Fruit fly (Drosophila melanogaster) whole organism, embryonic: ENCODE measurements around the gene drpr.

Experiments
- Asciz ChIP-seq: fragments of 200-800 bp; sonication (Bioruptor generic); optimal IDR thresholded peaks from 2 replicates; lab custom pipeline; 2017; ENCODE audit warnings: missing biosample characterization, mild to moderate bottlenecking, missing genetic modification characterization, missing genetic modification reagents
- B-H2 ChIP-seq: fragments of 200-800 bp; sonication (Bioruptor generic); optimal IDR thresholded peaks from 2 replicates; lab custom pipeline; 2018; ENCODE audit warnings: missing biosample characterization, mild to moderate bottlenecking, missing genetic modification characterization
- Blimp-1 ChIP-seq: fragments of 200-800 bp; sonication (Bioruptor generic); optimal IDR thresholded peaks from 3 replicates; lab custom pipeline; 2018; ENCODE audit warnings: missing biosample characterization, missing genetic modification characterization, mild to moderate bottlenecking, moderate library complexity, missing genetic modification reagents
- CG10565 ChIP-seq: fragments of 200-800 bp; sonication (Bioruptor generic); optimal IDR thresholded peaks from 3 replicates; lab custom pipeline; 2016; ENCODE audit warnings: missing biosample characterization, mild to moderate bottlenecking, missing genetic modification characterization
- CG11247 ChIP-seq: fragments of 200-800 bp; sonication (Bioruptor generic); IDR thresholded peaks from 2 replicates; pipeline ENCODE4 v1.3.6; 2022; ENCODE audit warnings: missing biosample characterization, missing genetic modification characterization
- CG12236 ChIP-seq: fragments of 200-800 bp; sonication (Bioruptor generic); optimal IDR thresholded peaks from 2 replicates; lab custom pipeline; 2016; ENCODE audit warnings: missing biosample characterization, missing genetic modification characterization
- CG12942 ChIP-seq: fragments of 200-800 bp; sonication (Bioruptor generic); optimal IDR thresholded peaks from 3 replicates; lab custom pipeline; 2016; ENCODE audit warnings: missing biosample characterization, missing genetic modification characterization
- CG13296 ChIP-seq: fragments of 200-800 bp; sonication (Bioruptor generic); optimal IDR thresholded peaks from 3 replicates; lab custom pipeline; 2018; ENCODE audit warnings: missing biosample characterization, mild to moderate bottlenecking, missing genetic modification characterization
- CG13424 ChIP-seq: fragments of 200-800 bp; sonication (Bioruptor generic); optimal IDR thresholded peaks from 2 replicates; lab custom pipeline; 2019; ENCODE audit warnings: missing biosample characterization, mild to moderate bottlenecking, missing genetic modification characterization, moderate library complexity
- CG15011 ChIP-seq: fragments of 200-800 bp; sonication (Bioruptor generic); optimal IDR thresholded peaks from 3 replicates; lab custom pipeline; 2018; ENCODE audit warnings: missing biosample characterization, mild to moderate bottlenecking, missing genetic modification characterization
- CG15269 ChIP-seq: fragments of 200-800 bp; sonication (Bioruptor generic); optimal IDR thresholded peaks from 2 replicates; lab custom pipeline; 2018; ENCODE audit warnings: missing biosample characterization, mild to moderate bottlenecking, missing genetic modification characterization, moderate library complexity
- CG15601 ChIP-seq: fragments of 200-800 bp; sonication (Bioruptor generic); optimal IDR thresholded peaks from 3 replicates; lab custom pipeline; 2019; ENCODE audit warnings: missing biosample characterization, mild to moderate bottlenecking, missing genetic modification characterization, moderate library complexity
- CG16863 ChIP-seq: fragments of 200-800 bp; sonication (Bioruptor generic); optimal IDR thresholded peaks from 3 replicates; lab custom pipeline; 2016; ENCODE audit warnings: missing biosample characterization, missing genetic modification characterization
- CG17802 ChIP-seq: fragments of 200-800 bp; sonication (Bioruptor generic); optimal IDR thresholded peaks from 2 replicates; lab custom pipeline; 2018; ENCODE audit warnings: missing biosample characterization, mild to moderate bottlenecking, missing genetic modification characterization, moderate library complexity
- CG18011 ChIP-seq: fragments of 200-800 bp; sonication (Bioruptor generic); optimal IDR thresholded peaks from 2 replicates; lab custom pipeline; 2017; ENCODE audit warnings: missing biosample characterization, missing genetic modification characterization, mild to moderate bottlenecking, moderate library complexity, missing genotype
- CG18619 ChIP-seq: fragments of 200-800 bp; sonication (Bioruptor generic); optimal IDR thresholded peaks from 3 replicates; lab custom pipeline; 2017; ENCODE audit warnings: missing biosample characterization, mild to moderate bottlenecking, missing genetic modification characterization
- CG32772 ChIP-seq: fragments of 200-800 bp; sonication (Bioruptor generic); IDR thresholded peaks from 2 replicates; pipeline ENCODE4 v1.3.6; 2022; ENCODE audit warnings: missing biosample characterization, missing genetic modification characterization
- CG34224 ChIP-seq: fragments of 200-800 bp; sonication (Bioruptor generic); IDR thresholded peaks from 3 replicates; pipeline ENCODE4 v1.3.6; 2022; ENCODE audit warnings: missing biosample characterization, missing genetic modification characterization; ENCODE audit not compliant: partially characterized antibody
- CG4282 ChIP-seq: fragments of 200-800 bp; sonication (Bioruptor generic); optimal IDR thresholded peaks from 2 replicates; lab custom pipeline; 2016; ENCODE audit warnings: missing biosample characterization, missing genetic modification characterization
- CG4707 ChIP-seq: fragments of 200-800 bp; sonication (Bioruptor generic); optimal IDR thresholded peaks from 2 replicates; lab custom pipeline; 2018; ENCODE audit warnings: missing biosample characterization, mild to moderate bottlenecking, missing genetic modification characterization, moderate library complexity
- CG5953 ChIP-seq: fragments of 200-800 bp; sonication (Bioruptor generic); IDR thresholded peaks from 2 replicates; pipeline ENCODE4 v1.3.6; 2022; ENCODE audit warnings: missing biosample characterization, missing genetic modification characterization
- CG7928 ChIP-seq: fragments of 200-800 bp; sonication (Bioruptor generic); optimal IDR thresholded peaks from 2 replicates; lab custom pipeline; 2017; ENCODE audit warnings: missing biosample characterization, mild to moderate bottlenecking, missing genetic modification characterization
- CG8765 ChIP-seq: fragments of 200-800 bp; sonication (Bioruptor generic); IDR thresholded peaks from 2 replicates; pipeline ENCODE4 v1.3.6; 2022; ENCODE audit warnings: missing biosample characterization, missing genetic modification characterization
- CG9215 ChIP-seq: fragments of 200-800 bp; sonication (Bioruptor generic); IDR thresholded peaks from 2 replicates; pipeline ENCODE4 v1.3.6; 2022; ENCODE audit warnings: missing biosample characterization, missing genetic modification characterization
- CoRest ChIP-seq: fragments of 200-800 bp; sonication (Bioruptor generic); optimal IDR thresholded peaks from 3 replicates; lab custom pipeline; 2018; ENCODE audit warnings: missing biosample characterization, mild to moderate bottlenecking, missing genetic modification characterization, moderate library complexity
- Hsf ChIP-seq: fragments of 200-800 bp; sonication (Bioruptor generic); optimal IDR thresholded peaks from 3 replicates; lab custom pipeline; 2016; ENCODE audit warnings: missing biosample characterization, missing genetic modification characterization
- Max ChIP-seq: fragments of 200-800 bp; sonication (Bioruptor generic); optimal IDR thresholded peaks from 2 replicates; lab custom pipeline; 2016; ENCODE audit warnings: missing biosample characterization, mild to moderate bottlenecking, missing genetic modification characterization
- Nf-YB ChIP-seq: fragments of 200-800 bp; sonication (Bioruptor generic); optimal IDR thresholded peaks from 3 replicates; lab custom pipeline; 2019; ENCODE audit warnings: missing biosample characterization, mild to moderate bottlenecking, missing genetic modification characterization, moderate library complexity
- Optix ChIP-seq: fragments of 200-800 bp; sonication (Bioruptor generic); IDR thresholded peaks from 3 replicates; pipeline ENCODE4 v1.3.6; 2022; ENCODE audit warnings: missing biosample characterization, missing genetic modification characterization
- Rx ChIP-seq: fragments of 200-800 bp; sonication (Bioruptor generic); IDR thresholded peaks from 2 replicates; pipeline ENCODE4 v1.3.6; 2022; ENCODE audit warnings: missing biosample characterization, missing genetic modification characterization
- ab ChIP-seq: fragments of 200-800 bp; sonication (Bioruptor generic); optimal IDR thresholded peaks from 2 replicates; lab custom pipeline; 2016; ENCODE audit warnings: missing biosample characterization, missing genetic modification characterization
- bbx ChIP-seq: fragments of 200-800 bp; sonication (Bioruptor generic); IDR thresholded peaks from 2 replicates; pipeline ENCODE4 v1.3.6; 2022; ENCODE audit warnings: missing biosample characterization, missing genetic modification characterization; ENCODE audit not compliant: partially characterized antibody
- bowl ChIP-seq: fragments of 200-800 bp; sonication (Bioruptor generic); IDR thresholded peaks from 2 replicates; pipeline ENCODE4 v1.3.6; 2022; ENCODE audit warnings: missing biosample characterization, missing genetic modification characterization
- br ChIP-seq: fragments of >200 bp; optimal IDR thresholded peaks from 2 replicates; lab custom pipeline; 2017
- chn ChIP-seq: fragments of 200-800 bp; sonication (Bioruptor generic); optimal IDR thresholded peaks from 2 replicates; lab custom pipeline; 2016; ENCODE audit warnings: missing biosample characterization, missing genetic modification characterization
- ems ChIP-seq: fragments of 200-800 bp; sonication (Bioruptor generic); optimal IDR thresholded peaks from 3 replicates; lab custom pipeline; 2016; ENCODE audit warnings: missing biosample characterization, missing genetic modification characterization
- exex ChIP-seq: fragments of 200-800 bp; sonication (Bioruptor generic); optimal IDR thresholded peaks from 4 replicates; lab custom pipeline; 2018; ENCODE audit warnings: missing biosample characterization, mild to moderate bottlenecking, missing genetic modification characterization, moderate library complexity
- gro ChIP-seq: fragments of 200-800 bp; sonication (Bioruptor generic); optimal IDR thresholded peaks from 2 replicates; lab custom pipeline; 2016; ENCODE audit warnings: missing biosample characterization, missing genetic modification characterization
- gt ChIP-seq: fragments of 200-800 bp; sonication (Bioruptor generic); IDR thresholded peaks from 2 replicates; pipeline ENCODE4 v1.3.6; 2022; ENCODE audit warnings: missing biosample characterization, missing genetic modification characterization
- ind ChIP-seq: fragments of 200-800 bp; sonication (Bioruptor generic); optimal IDR thresholded peaks from 3 replicates; lab custom pipeline; 2016; ENCODE audit warnings: missing biosample characterization, missing genetic modification characterization
- kay ChIP-seq: fragments of 200-800 bp; sonication (Bioruptor generic); optimal IDR thresholded peaks from 2 replicates; lab custom pipeline; 2016; ENCODE audit warnings: missing biosample characterization, missing genetic modification characterization
- nau ChIP-seq: fragments of 200-800 bp; sonication (Bioruptor generic); optimal IDR thresholded peaks from 3 replicates; lab custom pipeline; 2017; ENCODE audit warnings: missing biosample characterization, mild to moderate bottlenecking, missing genetic modification characterization, missing genetic modification reagents
- onecut ChIP-seq: fragments of 200-800 bp; sonication (Bioruptor generic); IDR thresholded peaks from 2 replicates; pipeline ENCODE4 v1.3.6; 2022; ENCODE audit warnings: missing biosample characterization, missing genetic modification characterization
- pros ChIP-seq: fragments of 200-800 bp; sonication (Bioruptor generic); optimal IDR thresholded peaks from 3 replicates; lab custom pipeline; 2019; ENCODE audit warnings: missing biosample characterization, mild to moderate bottlenecking, missing genetic modification characterization, moderate library complexity
- schlank ChIP-seq: fragments of 200-800 bp; sonication (Bioruptor generic); optimal IDR thresholded peaks from 2 replicates; lab custom pipeline; 2018; ENCODE audit warnings: missing biosample characterization, mild to moderate bottlenecking, missing genetic modification characterization
- sima ChIP-seq: fragments of 200-800 bp; sonication (Bioruptor generic); optimal IDR thresholded peaks from 2 replicates; lab custom pipeline; 2016; ENCODE audit warnings: missing biosample characterization, missing genetic modification characterization
- stc ChIP-seq: fragments of 200-800 bp; sonication (Bioruptor generic); IDR thresholded peaks from 2 replicates; pipeline ENCODE4 v1.3.6; 2022; ENCODE audit warnings: missing biosample characterization, missing genetic modification characterization
- vvl ChIP-seq: fragments of 200-800 bp; sonication (Bioruptor generic); IDR thresholded peaks from 2 replicates; pipeline ENCODE4 v1.3.6; 2022; ENCODE audit warnings: missing biosample characterization, missing genetic modification characterization
- z ChIP-seq: fragments of 200-800 bp; sonication (Bioruptor generic); IDR thresholded peaks from 3 replicates; pipeline ENCODE4 v1.3.6; 2022; ENCODE audit warnings: missing biosample characterization, missing genetic modification characterization
- zfh2 ChIP-seq: fragments of 200-800 bp; sonication (Bioruptor generic); optimal IDR thresholded peaks from 2 replicates; lab custom pipeline; 2016; ENCODE audit warnings: missing biosample characterization, missing genetic modification characterization

Gene drpr

DNA sequence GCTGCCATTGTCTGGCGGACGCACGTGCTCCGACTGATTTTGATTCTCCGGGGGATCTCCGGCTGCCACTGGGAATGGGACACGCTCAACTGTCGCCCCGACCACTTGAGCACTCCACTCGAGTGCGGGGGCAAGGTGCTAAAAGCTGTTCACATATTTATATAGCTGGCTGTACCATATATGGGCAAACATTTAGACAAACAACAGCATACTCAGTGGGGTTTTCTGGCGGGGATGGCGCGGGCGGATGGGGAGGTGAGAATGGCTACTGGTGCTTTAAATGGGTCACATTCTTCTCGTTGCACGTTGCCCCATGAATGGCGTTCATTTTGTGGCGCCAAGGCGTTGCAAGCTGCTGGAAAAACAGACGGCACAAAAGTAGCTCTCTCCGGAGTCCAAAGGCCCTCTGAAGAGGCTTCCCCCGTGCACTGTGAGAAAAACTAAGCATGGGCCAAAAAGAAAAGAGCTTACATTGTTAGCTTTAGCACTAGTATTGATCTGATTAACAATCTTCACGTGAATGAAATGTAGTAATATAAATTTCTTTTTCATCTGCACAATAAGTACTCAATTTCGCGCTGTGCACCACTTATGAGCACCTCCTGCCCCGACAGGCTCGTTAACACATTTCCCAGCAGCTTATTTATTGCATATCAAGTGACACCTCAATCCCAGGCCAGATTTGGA is 40.0 kb downstream of the drpr start (continued):
- TF ChIP-seq gro (GFP tag; lab: Kevin White, UChicago) (no peak), CG15269 (tag; lab: Kevin White, UChicago) (no peak), zfh2 (GFP tag; lab: Kevin White, UChicago) (no peak), CG12942 (GFP tag; lab: Kevin White, UChicago) (no peak), Hsf (no peak), CoRest (peak; percentile 21), CG13296 (GFP tag; lab: Kevin White, UChicago) (no peak), stc (GFP tag; lab: Robert Waterston, UW) (no peak), Blimp-1 (GFP tag; lab: Kevin White, UChicago) (peak; percentile 58), CG13424 (no peak), exex (tag; lab: Kevin White, UChicago) (no peak), CG4707 (GFP tag; lab: Kevin White, UChicago) (peak; percentile 34), br (lab: Kevin White, UChicago) (no peak), chn (GFP tag; lab: Kevin White, UChicago) (no peak), CG12236 (GFP tag; lab: Kevin White, UChicago) (no peak), ab (GFP tag; lab: Kevin White, UChicago) (no peak), CG17802 (tag; lab: Kevin White, UChicago) (no peak), bowl (GFP tag; lab: Robert Waterston, UW) (no peak), CG18619 (GFP tag; lab: Kevin White, UChicago) (peak; percentile 5), CG4282 (no peak), vvl (GFP tag; lab: Robert Waterston, UW) (peak; percentile 47; the same call in 1 of the 2 replicates), CG18011 (GFP tag; lab: Kevin White, UChicago) (no peak), Optix (GFP tag; lab: Robert Waterston, UW) (no peak), CG15601 (tag; lab: Kevin White, UChicago) (peak; percentile 35), CG34224 (GFP tag; lab: Robert Waterston, UW) (no peak), CG16863 (GFP tag; lab: Kevin White, UChicago) (peak; percentile 5), kay (peak; percentile 9), ind (peak; percentile 38), ems (GFP tag; lab: Kevin White, UChicago) (no peak), Rx (GFP tag; lab: Robert Waterston, UW) (no peak), CG10565 (no peak), CG11247 (GFP tag; lab: Robert Waterston, UW) (no peak), pros (no peak), z (GFP tag; lab: Robert Waterston, UW) (no peak), onecut (GFP tag; lab: Robert Waterston, UW) (peak; percentile 37; the same call in 1 of the 2 replicates), schlank (tag; lab: Kevin White, UChicago) (no peak), Max (GFP tag; lab: Kevin White, UChicago) (no peak), nau (GFP tag; lab: Kevin White, UChicago) (no peak), CG32772 (GFP tag; lab: Robert Waterston, UW) (peak; percentile 52; the same call in 1 of the 2 replicates), bbx (no peak), gt (GFP tag; lab: Robert Waterston, UW) (peak; percentile 30; the same call in 1 of the 2 replicates), B-H2 (GFP tag; lab: Kevin White, UChicago) (no peak), CG5953 (GFP tag; lab: Robert Waterston, UW) (no peak), CG8765 (peak; percentile 22; the same call in 1 of the 2 replicates), Asciz (GFP tag; lab: Kevin White, UChicago) (peak; percentile 58), CG15011 (no peak), sima (no peak), Nf-YB (GFP tag; lab: Kevin White, UChicago) (no peak), CG9215 (GFP tag; lab: Robert Waterston, UW) (no peak), CG7928 (GFP tag; lab: Kevin White, UChicago) (no peak)
